Fruit fly (Drosophila melanogaster) ovary, adult (tissue): ENCODE results near the gene CycT.

Experiments used
- CG17801 ChIP-seq: fragments of 200-800 bp; optimal IDR thresholded peaks from 2 replicates; lab custom pipeline; 2019; ENCODE audit warnings: missing biosample characterization, mild to moderate bottlenecking, missing genetic modification characterization, moderate library complexity; ENCODE audit not compliant: partially characterized antibody

Gene CycT

dm6 chr3L:17513492-17513891 lies 44.1 kb downstream of the CycT start:
- no peak for TF ChIP-seq CG17801 (GFP tag; lab: Kevin White, UChicago)

DNA sequence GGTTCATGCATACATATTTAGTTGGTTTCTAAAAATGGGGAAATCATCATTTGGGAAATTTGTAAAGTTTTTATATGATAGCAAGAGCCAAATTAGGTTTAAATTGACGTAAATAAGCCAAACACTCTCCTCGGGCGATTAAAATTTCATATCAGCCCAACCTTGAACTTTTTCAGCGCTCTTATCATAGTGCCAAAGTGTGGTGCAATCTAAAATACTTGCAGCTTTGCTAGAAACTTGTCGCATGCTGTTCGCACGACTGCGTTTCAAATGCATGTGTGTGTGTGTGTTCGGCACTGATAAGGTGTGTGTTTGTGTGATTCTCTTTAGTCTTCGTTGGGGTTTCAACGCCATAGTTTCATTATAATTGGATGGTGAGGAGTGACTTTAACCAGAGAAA lies 50.8 kb downstream of the CycT start:
- no peak for TF ChIP-seq CG17801 (GFP tag; lab: Kevin White, UChicago)

DNA sequence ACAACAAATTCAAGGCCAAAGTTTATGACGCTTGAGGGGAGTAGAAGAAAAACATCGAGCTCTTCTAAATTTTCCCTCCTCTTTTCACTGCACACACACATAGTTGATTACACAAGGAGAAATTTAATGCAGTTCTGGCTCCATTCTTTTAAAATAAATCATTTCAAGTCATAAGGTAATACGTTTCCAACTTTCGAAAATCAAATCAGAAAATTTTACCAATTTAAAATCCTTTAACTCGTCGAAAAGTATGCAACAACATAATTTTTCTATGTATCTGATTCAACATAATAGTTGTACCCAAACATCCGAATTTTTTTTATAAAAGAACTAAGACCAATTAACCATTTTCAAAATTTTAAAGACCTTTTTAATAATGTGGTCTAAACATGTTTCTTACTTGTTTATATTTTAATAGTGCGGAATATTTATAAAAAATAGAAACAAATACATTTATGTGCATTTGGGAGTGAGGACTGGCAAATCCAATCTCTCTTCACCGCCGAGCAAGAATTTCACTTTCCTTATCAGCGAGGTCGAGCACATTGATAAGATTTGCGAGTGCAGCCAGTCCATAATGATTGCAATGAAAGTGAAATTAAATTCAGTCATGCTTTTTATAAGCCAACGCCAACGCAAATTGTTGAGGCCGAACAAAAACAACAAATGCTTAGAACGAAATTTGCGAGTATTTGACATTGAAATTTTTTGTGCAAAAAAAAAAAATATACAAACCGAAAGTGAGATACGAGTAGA lies 51.4 kb downstream of the CycT start:
- TF ChIP-seq CG17801 (GFP tag; lab: Kevin White, UChicago): no peak

- TF ChIP-seq CG17801 (GFP tag; lab: Kevin White, UChicago): no peak
Measured at dm6 chr3L:17504538-17504937, 53.0 kb downstream of the CycT start.

DNA sequence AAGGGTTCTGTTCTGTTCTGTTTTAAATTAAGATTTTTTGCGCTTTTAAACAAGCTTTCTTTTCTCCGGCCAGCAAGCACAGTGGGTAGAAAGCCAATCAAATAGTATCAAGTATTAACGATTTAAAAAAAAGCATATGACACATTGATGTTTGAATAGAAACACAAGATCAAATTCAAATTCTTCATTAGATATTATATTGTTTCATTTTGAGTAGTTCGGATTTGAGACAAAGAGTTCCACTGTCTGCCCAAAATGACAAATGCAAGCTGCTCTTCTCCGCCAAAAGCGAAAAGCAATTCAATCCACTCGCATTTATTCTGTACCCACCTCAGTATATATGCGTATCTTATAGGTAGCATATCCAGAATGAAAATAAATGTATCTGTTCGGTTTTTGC lies 55.4 kb downstream of the CycT start:
- TF ChIP-seq CG17801 (GFP tag; lab: Kevin White, UChicago): no peak
